Fruit fly (Drosophila melanogaster): ENCODE results near the gene CG15561.

CG15561 gene

DNA sequence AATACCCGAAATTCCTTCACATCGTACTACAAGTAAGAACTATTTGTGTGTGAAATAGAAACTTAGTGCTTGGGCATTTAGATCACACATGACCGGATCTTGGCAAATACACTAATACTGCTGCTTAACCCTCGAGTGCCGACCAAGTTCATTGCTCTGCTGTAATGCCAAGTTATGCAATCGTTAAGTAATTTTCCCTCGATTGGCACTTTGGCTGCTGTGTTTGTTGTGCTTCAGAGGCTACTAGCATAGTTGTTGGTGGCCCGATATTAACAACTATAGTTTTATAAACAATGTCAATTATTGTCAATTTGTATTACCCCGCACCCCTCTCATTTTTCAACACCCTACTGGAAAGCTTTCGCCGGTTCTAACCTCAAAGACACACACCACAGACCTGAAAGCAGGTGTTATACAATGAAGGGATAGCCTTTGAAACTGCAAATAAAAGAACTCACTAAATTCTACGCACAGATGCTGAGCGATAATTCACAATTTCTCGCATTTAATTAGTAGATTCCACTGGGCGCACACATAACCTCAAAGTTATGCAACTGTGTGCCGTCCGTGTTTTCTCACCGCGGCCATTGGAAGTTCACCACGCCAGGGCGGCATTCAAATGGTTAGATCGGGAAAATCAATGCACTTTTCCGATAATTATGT, 2.6 kb upstream of the CG15561 start (continued):
- TF ChIP-seq Sox102F (GFP tag; optimal IDR thresholded peaks at IDR 0.05) (no peak), grau (tag; optimal IDR thresholded peaks at IDR 0.05) (peak; percentile 22), CG5180 (GFP tag; optimal IDR thresholded peaks at IDR 0.05) (no peak), run (tag; optimal IDR thresholded peaks at IDR 0.05) (no peak), CG15601 (tag; optimal IDR thresholded peaks at IDR 0.05) (no peak), CG6254 (GFP tag; optimal IDR thresholded peaks at IDR 0.05) (peak; percentile 50), MESR4 (GFP tag; optimal IDR thresholded peaks at IDR 0.05) (peak; percentile 49), slp2 (GFP tag; optimal IDR thresholded peaks at IDR 0.05) (no peak), sens (GFP tag) (peak; percentile 47), vnd (GFP tag; IDR thresholded peaks at IDR 0.05; ENCODE audit: partially characterized antibody) (no peak), CG30431 (GFP tag; optimal IDR thresholded peaks at IDR 0.05) (no peak), CG7556 (GFP tag; optimal IDR thresholded peaks at IDR 0.05) (no peak), CG4404 (GFP tag; IDR thresholded peaks at IDR 0.05) (no peak), crc (GFP tag; optimal IDR thresholded peaks at IDR 0.05) (no peak), dpn (GFP tag; optimal IDR thresholded peaks at IDR 0.05) (no peak), Mes4 (GFP tag; optimal IDR thresholded peaks at IDR 0.05) (no peak), CG17612 (GFP tag; IDR thresholded peaks at IDR 0.05) (no peak), CG10979 (tag; optimal IDR thresholded peaks at IDR 0.05) (no peak), zfh1 (GFP tag; IDR thresholded peaks at IDR 0.05) (no peak), Drgx (GFP tag; IDR thresholded peaks at IDR 0.05) (no peak), CG33213 (GFP tag; optimal IDR thresholded peaks at IDR 0.05) (peak; percentile 17), prd (optimal IDR thresholded peaks at IDR 0.05) (no peak), prd (GFP tag; IDR thresholded peaks at IDR 0.05) (no peak), Doc3 (GFP tag; IDR thresholded peaks at IDR 0.05; ENCODE audit: partially characterized antibody) (no peak), Atf-2 (GFP tag; optimal IDR thresholded peaks at IDR 0.05) (no peak), kay (GFP tag; optimal IDR thresholded peaks at IDR 0.05) (no peak), abd-A (tag; optimal IDR thresholded peaks at IDR 0.05) (peak; percentile 14), MTF-1 (GFP tag; optimal IDR thresholded peaks at IDR 0.05; ENCODE audit: borderline replicate concordance) (no peak), Opbp (GFP tag; IDR thresholded peaks at IDR 0.05; ENCODE audit: partially characterized antibody) (no peak), Side (GFP tag; optimal IDR thresholded peaks at IDR 0.05) (no peak), Dek (tag; optimal IDR thresholded peaks at IDR 0.05) (peak; percentile 9), Nf-YC (tag; optimal IDR thresholded peaks at IDR 0.05) (no peak), CG12071 (GFP tag; optimal IDR thresholded peaks at IDR 0.05) (no peak), HLH54F (GFP tag; optimal IDR thresholded peaks at IDR 0.05) (no peak), Atf6 (GFP tag; IDR thresholded peaks at IDR 0.05) (no peak), MBD-R2 (GFP tag; IDR thresholded peaks at IDR 0.05) (no peak), gsb (GFP tag; IDR thresholded peaks at IDR 0.05) (no peak), zen (tag; optimal IDR thresholded peaks at IDR 0.05) (no peak), Doc2 (GFP tag; IDR thresholded peaks at IDR 0.05) (no peak), CG1529 (GFP tag; optimal IDR thresholded peaks at IDR 0.05) (no peak), CG17361 (GFP tag; IDR thresholded peaks at IDR 0.05) (no peak), CG4854 (GFP tag; optimal IDR thresholded peaks at IDR 0.05) (no peak), stwl (tag; optimal IDR thresholded peaks at IDR 0.05) (no peak), bigmax (GFP tag; optimal IDR thresholded peaks at IDR 0.05) (peak; percentile 100), Oaz (GFP tag; IDR thresholded peaks at IDR 0.05) (no peak), Fer3 (tag; optimal IDR thresholded peaks at IDR 0.05) (no peak), CG3838 (GFP tag; optimal IDR thresholded peaks at IDR 0.05) (no peak), CG6654 (GFP tag; optimal IDR thresholded peaks at IDR 0.05) (no peak), stc (GFP tag; IDR thresholded peaks at IDR 0.05) (no peak), pfk (GFP tag; optimal IDR thresholded peaks at IDR 0.05) (no peak), pho (GFP tag; optimal IDR thresholded peaks at IDR 0.05) (no peak)
